Worm (Caenorhabditis elegans) whole organism, L4 larva: ENCODE data around the gene ZC266.1.

Experiments used
- F10B5.3 ChIP-seq: sonication (generic microtip); optimal IDR thresholded peaks from 2 replicates; lab custom pipeline; 2016; ENCODE audit warnings: mild to moderate bottlenecking, missing genetic modification characterization, missing compliant biosample characterization
- F49E8.2 ChIP-seq: sonication (generic microtip); optimal IDR thresholded peaks from 2 replicates; lab custom pipeline; 2016; ENCODE audit warnings: missing compliant biosample characterization, mild to moderate bottlenecking, missing genetic modification characterization, borderline replicate concordance
- R02D3.7 ChIP-seq: fragments of 150-350 bp; sonication (generic microtip); optimal IDR thresholded peaks from 3 replicates; lab custom pipeline; 2014; ENCODE audit warnings: missing biosample characterization, missing genetic modification characterization
- T26A8.4 ChIP-seq: fragments of 200-800 bp; sonication (Bioruptor generic); IDR thresholded peaks from 2 replicates; pipeline ENCODE4 v1.3.6; 2022; ENCODE audit warnings: missing genetic modification characterization, missing compliant biosample characterization
- Y105C5A.15 ChIP-seq: fragments of 200-800 bp; sonication (Bioruptor generic); IDR thresholded peaks from 2 replicates; pipeline ENCODE4 v1.3.6; 2022; ENCODE audit warnings: missing genetic modification characterization, missing compliant biosample characterization
- ZK337.2 ChIP-seq: fragments of 200-800 bp; sonication (Bioruptor generic); IDR thresholded peaks from 2 replicates; pipeline ENCODE4 v1.3.6; 2022; ENCODE audit warnings: missing genetic modification reagents, missing genetic modification characterization, missing compliant biosample characterization
- ZK546.5 ChIP-seq, 2 experiments: sonication (generic microtip); optimal IDR thresholded peaks; 2 replicates each; lab custom pipeline; 2017; ENCODE audit warnings: missing biosample characterization in 2 of 2, missing genetic modification characterization in 2 of 2
- aha-1 ChIP-seq: fragments of 150-350 bp; peaks from one replicate; lab custom pipeline; 2014; ENCODE audit warnings: missing biosample characterization, missing genetic modification characterization
- ama-1 ChIP-seq: fragments of 150-350 bp; optimal IDR thresholded peaks from 2 replicates; lab custom pipeline; 2014; ENCODE audit warnings: inconsistent platforms, mixed read lengths
- arid-1 ChIP-seq: fragments of 200-800 bp; sonication (Bioruptor generic); conservative IDR thresholded peaks from 2 replicates; pipeline ENCODE4 v1.3.6; 2022; ENCODE audit warnings: missing genetic modification reagents, missing genetic modification characterization, missing compliant biosample characterization
- ceh-28 ChIP-seq: fragments of 150-350 bp; optimal IDR thresholded peaks from 2 replicates; lab custom pipeline; 2014; ENCODE audit warnings: missing biosample characterization, missing genetic modification reagents, missing genetic modification characterization
- ceh-32 ChIP-seq: sonication (generic microtip); optimal IDR thresholded peaks from 2 replicates; lab custom pipeline; 2016; ENCODE audit warnings: mild to moderate bottlenecking, missing genetic modification characterization, missing compliant biosample characterization; ENCODE audit not compliant: poor library complexity
- ces-1 ChIP-seq: fragments of 150-350 bp; sonication (generic microtip); optimal IDR thresholded peaks from 4 replicates; lab custom pipeline; 2014; ENCODE audit warnings: missing biosample characterization, missing genetic modification reagents, missing genetic modification characterization
- daf-16 ChIP-seq, 3 experiments: sonication (generic microtip); optimal IDR thresholded peaks; 2 replicates each; lab custom pipeline; 2016 to 2017; ENCODE audit warnings: missing genetic modification characterization in 3 of 3, missing genetic modification reagents in 3 of 3, mild to moderate bottlenecking in 2 of 3, missing compliant biosample characterization in 2 of 3, missing biosample characterization in 1 of 3, moderate library complexity in 1 of 3
- dmd-6 ChIP-seq: fragments of 200-800 bp; sonication (Bioruptor generic); IDR thresholded peaks from 2 replicates; pipeline ENCODE4 v1.3.6; 2022; ENCODE audit warnings: missing genetic modification reagents, missing genetic modification characterization, missing compliant biosample characterization
- dve-1 ChIP-seq: sonication (generic microtip); optimal IDR thresholded peaks from 2 replicates; lab custom pipeline; 2017; ENCODE audit warnings: antibody characterized with exemption, mild to moderate bottlenecking, missing genetic modification characterization, missing compliant biosample characterization; ENCODE audit not compliant: insufficient read depth
- fos-1 ChIP-seq: fragments of 150-350 bp; optimal IDR thresholded peaks from 2 replicates; lab custom pipeline; 2014; ENCODE audit warnings: missing biosample characterization, missing genetic modification characterization
- lim-7 ChIP-seq: fragments of 200-800 bp; sonication (Bioruptor generic); IDR thresholded peaks from 2 replicates; pipeline ENCODE4 v1.3.6; 2022; ENCODE audit warnings: missing genetic modification characterization, missing compliant biosample characterization
- lin-13 ChIP-seq: fragments of 150-350 bp; optimal IDR thresholded peaks from 2 replicates; lab custom pipeline; 2014; ENCODE audit warnings: missing biosample characterization, missing genetic modification reagents, missing genetic modification characterization
- lin-29 ChIP-seq: fragments of 200-800 bp; sonication (Bioruptor generic); IDR thresholded peaks from 2 replicates; pipeline ENCODE4 v1.3.6; 2022; ENCODE audit warnings: missing genetic modification reagents, missing genetic modification characterization, missing compliant biosample characterization
- lin-39 ChIP-seq: fragments of 150-350 bp; optimal IDR thresholded peaks from 2 replicates; lab custom pipeline; 2014; ENCODE audit warnings: missing biosample characterization, missing genetic modification reagents, missing genetic modification characterization
- lsy-2 ChIP-seq, 2 experiments: fragments of 150-350 bp in 1 of 2; sonication (generic microtip) in 1 of 2; optimal IDR thresholded peaks; 2 replicates each; lab custom pipeline; 2014 to 2017; ENCODE audit warnings: missing biosample characterization in 2 of 2, missing genetic modification characterization in 2 of 2
- madf-9 ChIP-seq: fragments of 200-800 bp; sonication (Bioruptor generic); conservative IDR thresholded peaks from 2 replicates; pipeline ENCODE4 v1.3.6; 2022; ENCODE audit warnings: missing genetic modification reagents, missing genetic modification characterization, missing compliant biosample characterization
- mdl-1 ChIP-seq, 2 experiments: fragments of 150-350 bp in 1 of 2; sonication (generic microtip) in 1 of 2; optimal IDR thresholded peaks; 2 replicates each; lab custom pipeline; 2014 to 2017; ENCODE audit warnings: missing biosample characterization in 2 of 2, missing genetic modification characterization in 2 of 2
- mxl-2 ChIP-seq: fragments of 200-800 bp; sonication (Bioruptor generic); conservative IDR thresholded peaks from 2 replicates; pipeline ENCODE4 v1.3.6; 2022; ENCODE audit warnings: missing genetic modification reagents, missing genetic modification characterization, missing compliant biosample characterization
- mxl-3 ChIP-seq: fragments of 200-800 bp; sonication (Bioruptor generic); optimal IDR thresholded peaks from 2 replicates; lab custom pipeline; 2018; ENCODE audit warnings: mild to moderate bottlenecking, missing genetic modification characterization, missing compliant biosample characterization
- nhr-10 ChIP-seq: fragments of 150-350 bp; optimal IDR thresholded peaks from 2 replicates; lab custom pipeline; 2014; ENCODE audit warnings: missing biosample characterization, missing genetic modification characterization
- nhr-11 ChIP-seq: fragments of 150-350 bp; optimal IDR thresholded peaks from 2 replicates; lab custom pipeline; 2014; ENCODE audit warnings: missing biosample characterization, missing genetic modification characterization
- nhr-111 ChIP-seq: fragments of 200-800 bp; sonication (Bioruptor generic); optimal IDR thresholded peaks from 2 replicates; lab custom pipeline; 2018; ENCODE audit warnings: mild to moderate bottlenecking, missing genetic modification characterization, missing compliant biosample characterization
- nhr-237 ChIP-seq: sonication (generic microtip); optimal IDR thresholded peaks from 2 replicates; lab custom pipeline; 2017; ENCODE audit warnings: missing biosample characterization, missing genetic modification characterization
- nhr-28 ChIP-seq: fragments of 150-350 bp; optimal IDR thresholded peaks from 2 replicates; lab custom pipeline; 2014; ENCODE audit warnings: missing biosample characterization, missing genetic modification characterization
- nhr-48 ChIP-seq: sonication (generic microtip); optimal IDR thresholded peaks from 2 replicates; lab custom pipeline; 2016; ENCODE audit warnings: mild to moderate bottlenecking, missing genetic modification characterization, missing compliant biosample characterization
- pqm-1 ChIP-seq: sonication (generic microtip); optimal IDR thresholded peaks from 2 replicates; lab custom pipeline; 2017; ENCODE audit warnings: missing biosample characterization, missing genetic modification characterization
- sdz-12 ChIP-seq: fragments of 200-800 bp; sonication (Bioruptor generic); optimal IDR thresholded peaks from 2 replicates; lab custom pipeline; 2018; ENCODE audit warnings: mild to moderate bottlenecking, missing genetic modification characterization, missing compliant biosample characterization
- set-16 ChIP-seq: fragments of 200-800 bp; sonication (Bioruptor generic); IDR thresholded peaks from 2 replicates; pipeline ENCODE4 v1.3.6; 2022; ENCODE audit warnings: missing genetic modification reagents, missing genetic modification characterization, missing compliant biosample characterization
- skn-1 ChIP-seq: fragments of 150-350 bp; optimal IDR thresholded peaks from 2 replicates; lab custom pipeline; 2014; ENCODE audit warnings: missing biosample characterization, missing genetic modification characterization
- spr-1 ChIP-seq: sonication (generic microtip); optimal IDR thresholded peaks from 2 replicates; lab custom pipeline; 2016; ENCODE audit warnings: mild to moderate bottlenecking, missing genetic modification characterization, missing compliant biosample characterization
- tag-97 ChIP-seq: fragments of 200-800 bp; sonication (Bioruptor generic); IDR thresholded peaks from 2 replicates; pipeline ENCODE4 v1.3.6; 2022; ENCODE audit warnings: missing genetic modification characterization, missing compliant biosample characterization
- zag-1 ChIP-seq: fragments of 150-350 bp; optimal IDR thresholded peaks from 2 replicates; lab custom pipeline; 2014; ENCODE audit warnings: missing biosample characterization, missing genetic modification characterization
- zfp-3 ChIP-seq: fragments of 200-800 bp; sonication (Bioruptor generic); conservative IDR thresholded peaks from 2 replicates; pipeline ENCODE4 v1.3.6; 2022; ENCODE audit warnings: missing genetic modification reagents, missing genetic modification characterization, missing compliant biosample characterization
- zip-2 ChIP-seq: fragments of 150-350 bp; optimal IDR thresholded peaks from 2 replicates; lab custom pipeline; 2014; ENCODE audit warnings: missing biosample characterization, missing genetic modification characterization

ZC266.1 gene

ce11 chrV:4720884-4721464 is 20.9 kb upstream of the ZC266.1 start (continued):
- TF ChIP-seq spr-1 (tag; lab: Kevin White, UChicago) = no peak

ce11 chrV:4719965-4720364 is 19.9 kb upstream of the ZC266.1 start, which contains the start of gene prx-6:
Gene prx-6, minus strand, starts transcription at chrV:4720093.
- TF ChIP-seq arid-1 (GFP tag; lab: Robert Waterston, UW) = no peak
- TF ChIP-seq pqm-1 (tag; lab: Kevin White, UChicago) = peak; percentile 56
- TF ChIP-seq madf-9 (GFP tag; lab: Robert Waterston, UW) = no peak
- TF ChIP-seq F49E8.2 = no peak
- no peak for TF ChIP-seq ceh-28 (tag; lab: Kevin White, UChicago)
- no peak for TF ChIP-seq ZK337.2
- TF ChIP-seq aha-1 (tag; lab: Kevin White, UChicago) = peak; percentile 61
- no peak for TF ChIP-seq ceh-32
- TF ChIP-seq ces-1 (GFP tag; lab: Kevin White, UChicago) = no peak
- peak; percentile 92 for TF ChIP-seq nhr-28 (tag; lab: Kevin White, UChicago)
- TF ChIP-seq sdz-12 (GFP tag; lab: Kevin White, UChicago) = no peak
- peak; percentile 75 for TF ChIP-seq dve-1 (tag; lab: Kevin White, UChicago)
- TF ChIP-seq set-16 (GFP tag; lab: Robert Waterston, UW) = no peak
- TF ChIP-seq zip-2 (tag; lab: Kevin White, UChicago) = no peak
- TF ChIP-seq mxl-3 (GFP tag; lab: Kevin White, UChicago) = peak; percentile 30
- peak; percentile 50 for TF ChIP-seq dmd-6 (GFP tag; lab: Robert Waterston, UW)
- no peak for TF ChIP-seq fos-1 (tag; lab: Kevin White, UChicago)
- TF ChIP-seq nhr-48 (tag; lab: Kevin White, UChicago) = no peak
- TF ChIP-seq zfp-3 (GFP tag; lab: Robert Waterston, UW) = no peak
- TF ChIP-seq nhr-237 (tag; lab: Kevin White, UChicago) = no peak
- no peak for TF ChIP-seq ama-1 (lab: Kevin White, UChicago)
- TF ChIP-seq T26A8.4 = no peak
- TF ChIP-seq F10B5.3 (tag; lab: Kevin White, UChicago) = no peak
- TF ChIP-seq ZK546.5 (tag; optimal IDR thresholded peaks at IDR 0.05; lab: Kevin White, UChicago) = no peak
- no peak for TF ChIP-seq lim-7
- no peak for TF ChIP-seq lin-39 (tag; lab: Kevin White, UChicago)
- no peak for TF ChIP-seq nhr-11 (tag; lab: Kevin White, UChicago)
- TF ChIP-seq lsy-2 (tag; optimal IDR thresholded peaks at IDR 0.05; lab: Kevin White, UChicago) = no peak
- no peak for TF ChIP-seq zag-1 (tag; lab: Kevin White, UChicago)
- no peak for TF ChIP-seq daf-16 (GFP tag; optimal IDR thresholded peaks at IDR 0.05; lab: Kevin White, UChicago)
- TF ChIP-seq daf-16 (tag; optimal IDR thresholded peaks at IDR 0.05; lab: Kevin White, UChicago) = peak; percentile 35
- TF ChIP-seq mdl-1 (tag; optimal IDR thresholded peaks at IDR 0.05; lab: Kevin White, UChicago) = peak in 1 of 2 experiments; percentile 29

DNA sequence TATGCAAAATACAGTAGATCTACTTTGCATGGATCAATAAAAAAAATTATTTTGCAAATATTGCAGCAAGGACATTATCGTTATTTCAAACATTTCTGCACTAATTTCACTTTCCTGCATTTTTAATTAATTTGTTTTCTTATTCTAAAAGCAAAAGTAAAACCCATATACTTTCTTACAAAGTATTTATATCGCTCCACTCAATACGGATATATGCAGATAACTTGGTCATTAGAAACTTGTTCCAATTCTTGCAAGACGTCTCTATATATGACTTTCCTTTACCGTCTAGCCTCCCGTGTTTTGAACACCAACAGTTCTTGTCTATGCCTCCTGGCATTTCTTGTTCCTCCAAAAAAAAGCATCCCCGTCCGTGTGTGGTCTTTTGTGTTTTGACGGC is 10.4 kb upstream of the ZC266.1 start, which contains the start of gene oac-24:
Gene oac-24, plus strand, starts transcription at position 301 of the 400 bp plus-strand sequence.
- TF ChIP-seq zag-1 (tag; lab: Kevin White, UChicago) = no peak
- TF ChIP-seq R02D3.7 = no peak
- TF ChIP-seq lin-13 (GFP tag; lab: Kevin White, UChicago) = no peak
- no peak for TF ChIP-seq madf-9 (GFP tag; lab: Robert Waterston, UW)
- no peak for TF ChIP-seq nhr-237 (tag; lab: Kevin White, UChicago)
- no peak for TF ChIP-seq mxl-2 (GFP tag; lab: Robert Waterston, UW)
- no peak for TF ChIP-seq Y105C5A.15 (GFP tag; lab: Robert Waterston, UW)
- TF ChIP-seq tag-97 (GFP tag; lab: Robert Waterston, UW) = no peak
- TF ChIP-seq skn-1 = no peak
- no peak for TF ChIP-seq nhr-10 (tag; lab: Kevin White, UChicago)
- TF ChIP-seq nhr-111 (GFP tag; lab: Kevin White, UChicago) = no peak
- TF ChIP-seq lin-29 (GFP tag; lab: Robert Waterston, UW) = no peak
- TF ChIP-seq, all 104 proteins: peak for 0
